Fruit fly (Drosophila melanogaster): ENCODE data around the gene mRpS31.

The mRpS31 gene

dm6 chr3L:16049955-16050886 is 45.2 kb downstream of the mRpS31 start:
- TF ChIP-seq CG12768 (GFP tag; optimal IDR thresholded peaks at IDR 0.05) (peak; percentile 75), CG7101 (tag; optimal IDR thresholded peaks at IDR 0.05) (peak; percentile 38), ovo (GFP tag; optimal IDR thresholded peaks at IDR 0.05) (peak; percentile 48), bab1 (GFP tag; optimal IDR thresholded peaks at IDR 0.05) (no peak), CG1620 (GFP tag; optimal IDR thresholded peaks at IDR 0.05) (peak; percentile 19), toe (GFP tag; optimal IDR thresholded peaks at IDR 0.05) (no peak), CG5204 (GFP tag; optimal IDR thresholded peaks at IDR 0.05) (no peak), CG33017 (tag; optimal IDR thresholded peaks at IDR 0.05) (peak; percentile 82), Mnt (GFP tag; optimal IDR thresholded peaks at IDR 0.05) (peak; percentile 79), Hr96 (GFP tag; optimal IDR thresholded peaks at IDR 0.05) (peak; percentile 13), kay (GFP tag; ENCODE audit: borderline replicate concordance) (peak; percentile 47), cic (GFP tag; optimal IDR thresholded peaks at IDR 0.05) (peak; percentile 93), cnc (optimal IDR thresholded peaks at IDR 0.05) (no peak), CG7045 (GFP tag; optimal IDR thresholded peaks at IDR 0.05) (peak; percentile 23), CG14711 (tag; optimal IDR thresholded peaks at IDR 0.05) (peak; percentile 33), tj (GFP tag; optimal IDR thresholded peaks at IDR 0.05) (peak; percentile 17), Crg-1 (GFP tag; optimal IDR thresholded peaks at IDR 0.05) (peak; percentile 47), Clk (GFP tag; optimal IDR thresholded peaks at IDR 0.05) (peak; percentile 39), CG11617 (GFP tag; optimal IDR thresholded peaks at IDR 0.05) (peak; percentile 78), pad (GFP tag; optimal IDR thresholded peaks at IDR 0.05) (peak; percentile 21)

DNA sequence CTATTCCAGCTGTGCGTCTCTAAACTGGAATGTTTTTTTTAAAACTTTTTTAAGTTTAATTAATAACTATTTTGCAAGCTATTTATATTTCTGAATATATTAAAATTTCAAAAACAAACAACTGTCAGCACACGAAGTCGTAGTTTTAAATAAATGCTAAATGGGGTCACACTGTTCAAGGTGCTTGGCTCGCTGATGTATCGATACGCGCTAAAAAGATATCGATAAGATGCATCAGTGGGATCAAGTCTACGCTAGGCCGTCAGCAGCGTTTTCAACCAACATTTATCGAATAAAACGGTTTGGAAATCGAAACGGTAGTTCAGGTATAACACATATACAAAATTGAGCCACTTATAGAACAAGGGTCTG is 45.9 kb downstream of the mRpS31 start, which contains the start of gene Diap1:
Diap1 (minus strand) TSS at position 148 of the 372 bp plus-strand sequence.
- no peak for TF ChIP-seq CG7045 (GFP tag; optimal IDR thresholded peaks at IDR 0.05)
- TF ChIP-seq CG7101 (tag; optimal IDR thresholded peaks at IDR 0.05) = no peak
- TF ChIP-seq tj (GFP tag; optimal IDR thresholded peaks at IDR 0.05) = no peak
- TF ChIP-seq toe (GFP tag; optimal IDR thresholded peaks at IDR 0.05) = peak; percentile 44
- TF ChIP-seq kay (GFP tag; ENCODE audit: borderline replicate concordance) = peak; percentile 89
- peak; percentile 33 for TF ChIP-seq bab1 (GFP tag; optimal IDR thresholded peaks at IDR 0.05)
- TF ChIP-seq ovo (GFP tag; optimal IDR thresholded peaks at IDR 0.05) = no peak
- TF ChIP-seq Clk (GFP tag; optimal IDR thresholded peaks at IDR 0.05) = no peak
- no peak for TF ChIP-seq cnc (optimal IDR thresholded peaks at IDR 0.05)
- TF ChIP-seq CG11617 (GFP tag; optimal IDR thresholded peaks at IDR 0.05) = no peak
- no peak for TF ChIP-seq CG1620 (GFP tag; optimal IDR thresholded peaks at IDR 0.05)
- no peak for TF ChIP-seq Hr96 (GFP tag; optimal IDR thresholded peaks at IDR 0.05)
- TF ChIP-seq CG33017 (tag; optimal IDR thresholded peaks at IDR 0.05) = no peak
- TF ChIP-seq pad (GFP tag; optimal IDR thresholded peaks at IDR 0.05) = no peak
- no peak for TF ChIP-seq CG14711 (tag; optimal IDR thresholded peaks at IDR 0.05)
- no peak for TF ChIP-seq CG5204 (GFP tag; optimal IDR thresholded peaks at IDR 0.05)
- no peak for TF ChIP-seq CG12768 (GFP tag; optimal IDR thresholded peaks at IDR 0.05)
- no peak for TF ChIP-seq Crg-1 (GFP tag; optimal IDR thresholded peaks at IDR 0.05)
- TF ChIP-seq cic (GFP tag; optimal IDR thresholded peaks at IDR 0.05) = no peak
- TF ChIP-seq Mnt (GFP tag; optimal IDR thresholded peaks at IDR 0.05) = peak; percentile 35

dm6 chr3L:16051719-16052122 is 46.7 kb downstream of the mRpS31 start, which contains the start of gene Mbs:
TSS of gene Mbs (plus strand) at chr3L:16051959.
- TF ChIP-seq CG1620 (GFP tag; optimal IDR thresholded peaks at IDR 0.05) (peak; percentile 24), Clk (GFP tag; optimal IDR thresholded peaks at IDR 0.05) (no peak), Mnt (GFP tag; optimal IDR thresholded peaks at IDR 0.05) (peak; percentile 29), kay (GFP tag; ENCODE audit: borderline replicate concordance) (peak; percentile 60), CG5204 (GFP tag; optimal IDR thresholded peaks at IDR 0.05) (peak; percentile 22), toe (GFP tag; optimal IDR thresholded peaks at IDR 0.05) (peak; percentile 29), ovo (GFP tag; optimal IDR thresholded peaks at IDR 0.05) (no peak), CG7045 (GFP tag; optimal IDR thresholded peaks at IDR 0.05) (no peak), pad (GFP tag; optimal IDR thresholded peaks at IDR 0.05) (no peak), cnc (optimal IDR thresholded peaks at IDR 0.05) (no peak), Hr96 (GFP tag; optimal IDR thresholded peaks at IDR 0.05) (peak; percentile 56), Crg-1 (GFP tag; optimal IDR thresholded peaks at IDR 0.05) (no peak), CG11617 (GFP tag; optimal IDR thresholded peaks at IDR 0.05) (no peak), bab1 (GFP tag; optimal IDR thresholded peaks at IDR 0.05) (peak; percentile 33), CG33017 (tag; optimal IDR thresholded peaks at IDR 0.05) (no peak), tj (GFP tag; optimal IDR thresholded peaks at IDR 0.05) (no peak), CG12768 (GFP tag; optimal IDR thresholded peaks at IDR 0.05) (no peak), cic (GFP tag; optimal IDR thresholded peaks at IDR 0.05) (no peak), CG7101 (tag; optimal IDR thresholded peaks at IDR 0.05) (peak; percentile 38), CG14711 (tag; optimal IDR thresholded peaks at IDR 0.05) (peak; percentile 27)

- TF ChIP-seq CG7101 (tag; optimal IDR thresholded peaks at IDR 0.05) (no peak), cnc (optimal IDR thresholded peaks at IDR 0.05) (no peak), CG12768 (GFP tag; optimal IDR thresholded peaks at IDR 0.05) (peak; percentile 94), kay (GFP tag; ENCODE audit: borderline replicate concordance) (peak; percentile 42), cic (GFP tag; optimal IDR thresholded peaks at IDR 0.05) (peak; percentile 63), tj (GFP tag; optimal IDR thresholded peaks at IDR 0.05) (peak; percentile 17)
These were observed 47.4 kb downstream of the mRpS31 start for dm6 chr3L:16052145-16053025.

All from whole organism, adult.